Worm (Caenorhabditis elegans): ENCODE data around the gene M163.7.
A peak's percentile ranks its signal among the peaks of the same experiment; 100 is the strongest.

DNA sequence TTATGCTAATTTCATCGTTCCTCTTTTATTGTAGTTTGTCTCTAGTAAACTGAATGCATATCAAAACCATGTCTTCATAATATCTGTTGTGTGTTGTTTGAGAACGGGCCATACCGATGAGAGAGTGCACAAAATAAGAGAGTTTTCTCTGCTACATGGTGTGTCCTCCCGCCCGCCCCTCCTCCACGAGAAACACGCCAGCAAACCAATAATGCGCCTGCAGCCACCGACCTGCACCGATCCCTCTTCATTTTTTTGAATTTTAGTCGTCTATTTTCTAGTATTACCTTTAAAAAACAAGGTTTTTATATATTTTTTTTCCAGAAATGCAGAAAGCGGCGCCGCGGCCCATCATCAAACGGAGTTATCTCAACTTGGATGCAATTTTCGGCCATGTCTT, 15.6 kb downstream of the M163.7 start, which contains the start of gene gfi-3:
- no peak for TF ChIP-seq aly-1 (tag; optimal IDR thresholded peaks at IDR 0.05)
- TF ChIP-seq pes-1 (GFP tag; IDR thresholded peaks at IDR 0.05): peak; percentile 76
- 0 out of 2 replicates have a peak, but pooled peaks have one; percentile 47 for TF ChIP-seq scrt-1 (GFP tag; IDR thresholded peaks at IDR 0.05)
- TF ChIP-seq tbx-37 (GFP tag; conservative IDR thresholded peaks at IDR 0.05): peak; percentile 48; the same call in 1 of the 2 replicates
- TF ChIP-seq ama-1 (optimal IDR thresholded peaks at IDR 0.05): no peak
- peak; percentile 9 for TF ChIP-seq ceh-36 (tag; optimal IDR thresholded peaks at IDR 0.05)
- peak; percentile 82 for TF ChIP-seq F13C5.2 (tag; optimal IDR thresholded peaks at IDR 0.05)
- no peak for TF ChIP-seq tra-4 (tag; optimal IDR thresholded peaks at IDR 0.05)
- TF ChIP-seq tbx-11 (GFP tag; IDR thresholded peaks at IDR 0.05): peak; percentile 47; the same call in 1 of the 2 replicates
- TF ChIP-seq sea-1 (GFP tag; conservative IDR thresholded peaks at IDR 0.05): peak; percentile 51; the same call in 1 of the 2 replicates

All from whole organism, early embryonic.